Worm (Caenorhabditis elegans) whole organism, L3 larva: ENCODE results near the gene fcho-1.

ENCODE experiments used
- elt-3 ChIP-seq, 3 experiments: fragments of 150-350 bp in 1 of 3; sonication (generic microtip) in 2 of 3; optimal IDR thresholded peaks; 2 replicates in 2 of 3; 4 replicates in 1 of 3; lab custom pipeline; 2014 to 2017; ENCODE audit warnings: missing biosample characterization in 3 of 3, missing genetic modification characterization in 3 of 3
- mdl-1 ChIP-seq: fragments of 150-350 bp; optimal IDR thresholded peaks from 2 replicates; lab custom pipeline; 2014; ENCODE audit warnings: missing biosample characterization, missing genetic modification characterization
- nhr-237 ChIP-seq: fragments of 150-350 bp; optimal IDR thresholded peaks from 2 replicates; lab custom pipeline; 2014; ENCODE audit warnings: missing biosample characterization, missing genetic modification characterization
- ztf-11 ChIP-seq: fragments of 150-350 bp; optimal IDR thresholded peaks from 2 replicates; lab custom pipeline; 2014; ENCODE audit warnings: missing biosample characterization, missing genetic modification characterization

- TF ChIP-seq elt-3 (tag; optimal IDR thresholded peaks at IDR 0.05; lab: Kevin White, UChicago) (no peak), ztf-11 (tag; lab: Kevin White, UChicago) (no peak), mdl-1 (no peak), nhr-237 (tag; lab: Kevin White, UChicago) (no peak)
These were observed 38.5 kb upstream of the fcho-1 start, which contains the start of gene srw-66 for ce11 chrII:1271814-1272213.
